Worm (Caenorhabditis elegans) whole organism, L2 larva: ENCODE data around the gene fah-1.

ENCODE experiments used
- C34F6.9 ChIP-seq: fragments of 150-350 bp; optimal IDR thresholded peaks from 2 replicates; lab custom pipeline; 2014; ENCODE audit warnings: missing biosample characterization, missing genetic modification characterization
- F13H6.1 ChIP-seq: sonication (generic microtip); optimal IDR thresholded peaks from 2 replicates; lab custom pipeline; 2016; ENCODE audit warnings: missing genetic modification characterization, missing compliant biosample characterization
- R02D3.7 ChIP-seq: fragments of 150-350 bp; optimal IDR thresholded peaks from 2 replicates; lab custom pipeline; 2014; ENCODE audit warnings: missing biosample characterization, missing genetic modification characterization
- Y55F3AM.14 ChIP-seq: fragments of 200-800 bp; sonication (Bioruptor generic); optimal IDR thresholded peaks from 2 replicates; lab custom pipeline; 2018; ENCODE audit warnings: mild to moderate bottlenecking, missing genetic modification characterization, missing compliant biosample characterization
- ZK546.5 ChIP-seq: sonication (generic microtip); optimal IDR thresholded peaks from 2 replicates; lab custom pipeline; 2017; ENCODE audit warnings: missing biosample characterization, missing genetic modification characterization
- ceh-16 ChIP-seq: fragments of 150-350 bp; optimal IDR thresholded peaks from 2 replicates; lab custom pipeline; 2014; ENCODE audit warnings: missing biosample characterization, missing genetic modification characterization
- crh-2 ChIP-seq: sonication (generic microtip); optimal IDR thresholded peaks from 2 replicates; lab custom pipeline; 2017; ENCODE audit warnings: missing biosample characterization, missing genetic modification characterization
- egl-27 ChIP-seq: sonication (generic microtip); optimal IDR thresholded peaks from 3 replicates; lab custom pipeline; 2017; ENCODE audit warnings: missing biosample characterization, missing genetic modification reagents, missing genetic modification characterization
- elt-1 ChIP-seq: fragments of 150-350 bp; optimal IDR thresholded peaks from 2 replicates; lab custom pipeline; 2014; ENCODE audit warnings: missing biosample characterization, missing genetic modification characterization
- fos-1 ChIP-seq: fragments of 150-350 bp; optimal IDR thresholded peaks from 2 replicates; lab custom pipeline; 2014; ENCODE audit warnings: missing biosample characterization, missing genetic modification characterization
- gmeb-1 ChIP-seq: fragments of 150-350 bp; optimal IDR thresholded peaks from 2 replicates; lab custom pipeline; 2014; ENCODE audit warnings: missing biosample characterization, missing genetic modification characterization
- lin-11 ChIP-seq: fragments of 150-350 bp; sonication (generic microtip); optimal IDR thresholded peaks from 2 replicates; lab custom pipeline; 2014; ENCODE audit warnings: missing biosample characterization, missing genetic modification characterization, inconsistent platforms, mixed read lengths
- lin-13 ChIP-seq: fragments of 150-350 bp; optimal IDR thresholded peaks from 2 replicates; lab custom pipeline; 2014; ENCODE audit warnings: missing biosample characterization, missing genetic modification reagents, missing genetic modification characterization
- lsy-2 ChIP-seq, 2 experiments: fragments of 150-350 bp in 1 of 2; sonication (generic microtip) in 1 of 2; optimal IDR thresholded peaks; 2 replicates each; lab custom pipeline; 2014 to 2017; ENCODE audit warnings: missing biosample characterization in 2 of 2, missing genetic modification characterization in 2 of 2
- mbf-1 ChIP-seq: sonication (generic microtip); optimal IDR thresholded peaks from 2 replicates; lab custom pipeline; 2017; ENCODE audit warnings: missing biosample characterization, missing genetic modification characterization
- nhr-10 ChIP-seq: sonication (generic microtip); optimal IDR thresholded peaks from 2 replicates; lab custom pipeline; 2017; ENCODE audit warnings: missing biosample characterization, missing genetic modification characterization
- nhr-11 ChIP-seq: fragments of 150-350 bp; optimal IDR thresholded peaks from 2 replicates; lab custom pipeline; 2014; ENCODE audit warnings: missing biosample characterization, missing genetic modification characterization
- nhr-12 ChIP-seq: fragments of 150-350 bp; optimal IDR thresholded peaks from 2 replicates; lab custom pipeline; 2014; ENCODE audit warnings: missing biosample characterization, missing genetic modification characterization
- nhr-129 ChIP-seq: fragments of 150-350 bp; optimal IDR thresholded peaks from 2 replicates; lab custom pipeline; 2014; ENCODE audit warnings: missing biosample characterization, missing genetic modification characterization
- nhr-21 ChIP-seq: fragments of 150-350 bp; optimal IDR thresholded peaks from 2 replicates; lab custom pipeline; 2014; ENCODE audit warnings: missing biosample characterization, missing genetic modification characterization
- nhr-6 ChIP-seq: fragments of 150-350 bp; optimal IDR thresholded peaks from 2 replicates; lab custom pipeline; 2014; ENCODE audit warnings: missing biosample characterization, missing genetic modification characterization
- peb-1 ChIP-seq: fragments of 150-350 bp; optimal IDR thresholded peaks from 2 replicates; lab custom pipeline; 2014; ENCODE audit warnings: missing biosample characterization, missing genetic modification characterization
- sem-4 ChIP-seq: fragments of 150-350 bp; optimal IDR thresholded peaks from 2 replicates; lab custom pipeline; 2014; ENCODE audit warnings: missing biosample characterization, missing genetic modification reagents, missing genetic modification characterization
- skn-1 ChIP-seq: sonication (generic microtip); optimal IDR thresholded peaks from 2 replicates; lab custom pipeline; 2017; ENCODE audit warnings: missing biosample characterization, missing genetic modification characterization
- sma-3 ChIP-seq: sonication (generic microtip); optimal IDR thresholded peaks from 2 replicates; lab custom pipeline; 2016; ENCODE audit warnings: missing genetic modification reagents, missing genetic modification characterization, missing compliant biosample characterization
- sma-9 ChIP-seq, 2 experiments: fragments of 150-350 bp in 1 of 2; sonication (generic microtip) in 1 of 2; optimal IDR thresholded peaks; 2 replicates each; lab custom pipeline; 2014 to 2016; ENCODE audit warnings: missing genetic modification characterization in 2 of 2, mild to moderate bottlenecking in 1 of 2, missing biosample characterization in 1 of 2, missing compliant biosample characterization in 1 of 2, missing genetic modification reagents in 1 of 2, moderate library complexity in 1 of 2
- snpc-4 ChIP-seq: fragments of 150-350 bp; optimal IDR thresholded peaks from 2 replicates; lab custom pipeline; 2014; ENCODE audit warnings: missing biosample characterization, missing genetic modification characterization
- unc-39 ChIP-seq: fragments of 150-350 bp; optimal IDR thresholded peaks from 2 replicates; lab custom pipeline; 2014; ENCODE audit warnings: missing biosample characterization, missing genetic modification characterization
- unc-55 ChIP-seq: fragments of 150-350 bp; sonication (generic microtip); optimal IDR thresholded peaks from 3 replicates; lab custom pipeline; 2014; ENCODE audit warnings: missing biosample characterization, missing genetic modification reagents, missing genetic modification characterization
- unc-62 ChIP-seq: fragments of 150-350 bp; optimal IDR thresholded peaks from 2 replicates; lab custom pipeline; 2014; ENCODE audit warnings: missing biosample characterization, missing genetic modification reagents, missing genetic modification characterization
- zag-1 ChIP-seq: fragments of 150-350 bp; optimal IDR thresholded peaks from 2 replicates; lab custom pipeline; 2014; ENCODE audit warnings: missing biosample characterization, missing genetic modification characterization
- ztf-1 ChIP-seq: fragments of 200-800 bp; sonication (Bioruptor generic); conservative IDR thresholded peaks from 2 replicates; pipeline ENCODE4 v1.3.6; 2022; ENCODE audit warnings: missing genetic modification characterization, missing compliant biosample characterization
- ztf-11 ChIP-seq: sonication (generic microtip); optimal IDR thresholded peaks from 2 replicates; lab custom pipeline; 2017; ENCODE audit warnings: missing biosample characterization, missing genetic modification characterization
- ztf-4 ChIP-seq: fragments of 150-350 bp; optimal IDR thresholded peaks from 2 replicates; lab custom pipeline; 2014; ENCODE audit warnings: missing biosample characterization, missing genetic modification characterization

Gene fah-1

ce11 chrX:6437545-6437944 is 11.2 kb downstream of the fah-1 start, which contains the start of gene K10C2.8:
Gene K10C2.8, minus strand, starts transcription at chrX:6437645.
- TF ChIP-seq fos-1 (tag; lab: Kevin White, UChicago) (no peak), nhr-6 (tag; lab: Kevin White, UChicago) (no peak), mbf-1 (tag; lab: Kevin White, UChicago) (no peak), lin-13 (GFP tag; lab: Kevin White, UChicago) (no peak), Y55F3AM.14 (GFP tag; lab: Kevin White, UChicago) (no peak), sem-4 (no peak), gmeb-1 (no peak), sma-9 (GFP tag; optimal IDR thresholded peaks at IDR 0.05; lab: Kevin White, UChicago) (no peak), sma-9 (tag; optimal IDR thresholded peaks at IDR 0.05; lab: Kevin White, UChicago) (no peak), R02D3.7 (tag; lab: Kevin White, UChicago) (no peak), elt-1 (no peak), peb-1 (tag; lab: Kevin White, UChicago) (no peak), nhr-10 (no peak), F13H6.1 (tag; lab: Kevin White, UChicago) (no peak), ztf-4 (no peak), nhr-11 (tag; lab: Kevin White, UChicago) (no peak), sma-3 (no peak)

- TF ChIP-seq ztf-4, result no peak
Observed at ce11 chrX:6435812-6436211, 12.9 kb downstream of the fah-1 start.

ce11 chrX:6433688-6434087 is 15.0 kb downstream of the fah-1 start, which contains the start of gene K10C2.2:
Gene K10C2.2, minus strand, starts transcription at chrX:6433788.
- TF ChIP-seq nhr-129 (tag; lab: Kevin White, UChicago) (no peak), nhr-12 (tag; lab: Kevin White, UChicago) (no peak), unc-39 (no peak), R02D3.7 (tag; lab: Kevin White, UChicago) (no peak), elt-1 (no peak), nhr-6 (tag; lab: Kevin White, UChicago) (no peak), nhr-21 (tag; lab: Kevin White, UChicago) (no peak), Y55F3AM.14 (GFP tag; lab: Kevin White, UChicago) (no peak), lin-13 (GFP tag; lab: Kevin White, UChicago) (no peak), crh-2 (tag; lab: Kevin White, UChicago) (no peak), lsy-2 (tag; optimal IDR thresholded peaks at IDR 0.05; lab: Kevin White, UChicago) (no peak), ZK546.5 (tag; lab: Kevin White, UChicago) (no peak), mbf-1 (tag; lab: Kevin White, UChicago) (no peak), skn-1 (tag; lab: Kevin White, UChicago) (no peak), C34F6.9 (tag; lab: Kevin White, UChicago) (no peak), unc-62 (no peak), nhr-10 (no peak), lin-11 (tag; lab: Kevin White, UChicago) (no peak), sem-4 (no peak), zag-1 (tag; lab: Kevin White, UChicago) (no peak)
- TF ChIP-seq, all 48 proteins: peak for 0

ce11 chrX:6430510-6430909 is 18.2 kb downstream of the fah-1 start, which contains the start of gene ctsa-2:
Gene ctsa-2, minus strand, starts transcription at chrX:6430610.
- TF ChIP-seq fos-1 (tag; lab: Kevin White, UChicago), result peak; percentile 7
- TF ChIP-seq ztf-11 (tag; lab: Kevin White, UChicago), result no peak
- TF ChIP-seq snpc-4 (tag; lab: Kevin White, UChicago), result no peak
- no peak for TF ChIP-seq skn-1 (tag; lab: Kevin White, UChicago)
- TF ChIP-seq, all 48 proteins: peak for 1

- TF ChIP-seq fos-1 (tag; lab: Kevin White, UChicago) (peak; percentile 62), sma-9 (GFP tag; optimal IDR thresholded peaks at IDR 0.05; lab: Kevin White, UChicago) (peak; percentile 17), sma-9 (tag; optimal IDR thresholded peaks at IDR 0.05; lab: Kevin White, UChicago) (no peak), ceh-16 (tag; lab: Kevin White, UChicago) (no peak)
Observed at ce11 chrX:6429552-6429951, 19.2 kb downstream of the fah-1 start.

ce11 chrX:6427147-6427546 is 21.6 kb downstream of the fah-1 start:
- no peak for TF ChIP-seq egl-27 (tag; lab: Kevin White, UChicago)
- TF ChIP-seq nhr-129 (tag; lab: Kevin White, UChicago), result peak; percentile 28
- peak; percentile 77 for TF ChIP-seq fos-1 (tag; lab: Kevin White, UChicago)
- no peak for TF ChIP-seq unc-55 (GFP tag; lab: Kevin White, UChicago)
- TF ChIP-seq ztf-1 (GFP tag; lab: Robert Waterston, UW), result no peak
- no peak for TF ChIP-seq ZK546.5 (tag; lab: Kevin White, UChicago)
- TF ChIP-seq F13H6.1 (tag; lab: Kevin White, UChicago), result peak; percentile 27
- peak; percentile 55 for TF ChIP-seq sma-9 (GFP tag; optimal IDR thresholded peaks at IDR 0.05; lab: Kevin White, UChicago)
- TF ChIP-seq sma-9 (tag; optimal IDR thresholded peaks at IDR 0.05; lab: Kevin White, UChicago), result no peak
- peak; percentile 49 for TF ChIP-seq crh-2 (tag; lab: Kevin White, UChicago)
- TF ChIP-seq, all 48 proteins: peak for 5
